Worm (Caenorhabditis elegans) whole organism, L4 larva: ENCODE data around the gene parp-2.
A peak's percentile ranks its signal among the peaks of the same experiment; 100 is the strongest.

ENCODE experiments used
- Y48G9A.11 ChIP-seq: fragments of 200-800 bp; sonication (Bioruptor generic); IDR thresholded peaks from 2 replicates; pipeline ENCODE4 v1.3.6; 2022; ENCODE audit warnings: missing genetic modification reagents, missing genetic modification characterization, missing compliant biosample characterization
- Y75B8A.6 ChIP-seq: fragments of 200-800 bp; sonication (Bioruptor generic); IDR thresholded peaks from 2 replicates; pipeline ENCODE4 v1.3.6; 2022; ENCODE audit warnings: missing genetic modification reagents, missing genetic modification characterization, missing compliant biosample characterization
- aha-1 ChIP-seq: fragments of 150-350 bp; peaks from one replicate; lab custom pipeline; 2014; ENCODE audit warnings: missing biosample characterization, missing genetic modification characterization
- hif-1 ChIP-seq, 2 experiments: sonication (generic microtip); optimal IDR thresholded peaks; 2 replicates each; lab custom pipeline; 2016 to 2017; ENCODE audit warnings: missing compliant biosample characterization in 2 of 2, missing genetic modification characterization in 2 of 2, missing genetic modification reagents in 2 of 2, missing genotype in 2 of 2, mild to moderate bottlenecking in 1 of 2
- hlh-30 ChIP-seq: sonication (generic microtip); optimal IDR thresholded peaks from 2 replicates; lab custom pipeline; 2017; ENCODE audit warnings: antibody characterized with exemption, mild to moderate bottlenecking, missing genetic modification characterization, missing compliant biosample characterization; ENCODE audit not compliant: insufficient read depth
- lsy-2 ChIP-seq, 2 experiments: fragments of 150-350 bp in 1 of 2; sonication (generic microtip) in 1 of 2; optimal IDR thresholded peaks; 2 replicates each; lab custom pipeline; 2014 to 2017; ENCODE audit warnings: missing biosample characterization in 2 of 2, missing genetic modification characterization in 2 of 2
- nhr-237 ChIP-seq: sonication (generic microtip); optimal IDR thresholded peaks from 2 replicates; lab custom pipeline; 2017; ENCODE audit warnings: missing biosample characterization, missing genetic modification characterization
- nhr-76 ChIP-seq: fragments of 150-350 bp; optimal IDR thresholded peaks from 2 replicates; lab custom pipeline; 2014; ENCODE audit warnings: missing biosample characterization, missing genetic modification characterization

- TF ChIP-seq aha-1 (no peak), Y48G9A.11 (GFP tag; lab: Robert Waterston, UW) (no peak), nhr-237 (tag; lab: Kevin White, UChicago) (no peak), nhr-76 (no peak), lsy-2 (tag; optimal IDR thresholded peaks at IDR 0.05; lab: Kevin White, UChicago) (no peak), Y75B8A.6 (GFP tag; lab: Robert Waterston, UW) (no peak), hif-1 (tag; optimal IDR thresholded peaks at IDR 0.05; lab: Kevin White, UChicago) (no peak), hlh-30 (tag; lab: Kevin White, UChicago) (peak; percentile 26)
These were observed 7.3 kb downstream of the parp-2 start for ce11 chrII:9600022-9600722.
